Worm (Caenorhabditis elegans): ENCODE measurements around the gene K07E3.9.

DNA sequence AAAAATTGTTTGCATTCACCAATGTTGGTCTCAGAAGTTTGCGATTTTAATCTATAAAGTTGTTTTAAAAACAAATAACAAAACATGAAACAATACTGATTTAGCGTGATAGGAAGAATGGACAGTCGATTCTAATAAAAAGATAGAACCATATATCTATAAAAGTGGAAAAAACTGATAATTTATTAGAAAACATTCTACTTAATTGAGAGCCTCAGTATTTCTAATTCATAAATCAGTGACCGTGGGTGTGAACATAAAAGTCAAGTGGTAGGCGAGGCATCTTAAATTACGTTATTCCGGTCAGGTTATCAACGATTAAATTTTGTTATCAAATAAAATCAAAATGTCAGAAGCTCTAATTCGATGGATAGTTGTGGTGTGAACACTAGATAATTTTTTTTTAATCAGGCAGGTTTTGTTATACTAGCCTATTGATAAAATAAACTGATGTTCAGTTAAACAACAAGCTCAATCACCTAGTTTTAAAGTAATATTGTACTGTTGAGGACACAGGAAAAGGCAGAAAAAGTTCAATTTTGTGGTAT lies 9.1 kb upstream of the K07E3.9 start, which contains the start of gene catp-5:
- no peak for TF ChIP-seq ama-1 (optimal IDR thresholded peaks at IDR 0.05)
- no peak for TF ChIP-seq hnd-1 (tag; optimal IDR thresholded peaks at IDR 0.05)
- TF ChIP-seq F13C5.2 (tag; optimal IDR thresholded peaks at IDR 0.05): no peak
- no peak for TF ChIP-seq ets-7 (tag; optimal IDR thresholded peaks at IDR 0.05)
- TF ChIP-seq scrt-1 (GFP tag; IDR thresholded peaks at IDR 0.05): no peak
- TF ChIP-seq sea-1 (GFP tag; conservative IDR thresholded peaks at IDR 0.05): no peak
- TF ChIP-seq flt-1 (GFP tag; IDR thresholded peaks at IDR 0.05): no peak
- TF ChIP-seq ceh-36 (tag; optimal IDR thresholded peaks at IDR 0.05): no peak
- TF ChIP-seq tbx-11 (GFP tag; IDR thresholded peaks at IDR 0.05): no peak
- TF ChIP-seq aly-1 (tag; optimal IDR thresholded peaks at IDR 0.05): no peak
- no peak for TF ChIP-seq B0310.2 (tag; optimal IDR thresholded peaks at IDR 0.05)

Measured in whole organism, early embryonic.